Fruit fly (Drosophila melanogaster) Kc167 (cell line): Measurements from ENCODE around the gene ctp.

Source experiments
- Sin3A ChIP-seq: fragments of >200 bp; optimal IDR thresholded peaks from 2 replicates; lab custom pipeline; 2018; ENCODE audit warnings: missing external identifiers
- h ChIP-seq: fragments of >200 bp; optimal IDR thresholded peaks from 3 replicates; lab custom pipeline; 2018; ENCODE audit warnings: missing external identifiers
- insv ChIP-seq: fragments of >200 bp; optimal IDR thresholded peaks from 3 replicates; lab custom pipeline; 2018; ENCODE audit warnings: missing external identifiers

- TF ChIP-seq Sin3A (lab: Kevin White, UChicago) (no peak), insv (lab: Kevin White, UChicago) (no peak), h (lab: Kevin White, UChicago) (no peak)
Measured at dm6 chrX:4687778-4688399, at the start of gene ctp.
